Worm (Caenorhabditis elegans) whole organism, mixed stage, embryonic: ENCODE measurements around the gene fbxb-61.

ENCODE experiments used
- blmp-1 ChIP-seq: fragments of 150-350 bp; optimal IDR thresholded peaks from 2 replicates; lab custom pipeline; 2014; ENCODE audit warnings: missing biosample characterization, missing genetic modification characterization
- ceh-43 ChIP-seq: fragments of 200-800 bp; sonication (Bioruptor generic); optimal IDR thresholded peaks from 2 replicates; lab custom pipeline; 2018; ENCODE audit warnings: mild to moderate bottlenecking, missing genetic modification characterization, moderate library complexity, missing compliant biosample characterization
- ceh-83 ChIP-seq: fragments of 200-800 bp; sonication (Bioruptor generic); optimal IDR thresholded peaks from 2 replicates; lab custom pipeline; 2018; ENCODE audit warnings: mild to moderate bottlenecking, missing genetic modification characterization, missing compliant biosample characterization
- ces-1 ChIP-seq: fragments of 150-350 bp; optimal IDR thresholded peaks from 2 replicates; lab custom pipeline; 2014; ENCODE audit warnings: missing biosample characterization, missing genetic modification reagents, missing genetic modification characterization
- cnd-1 ChIP-seq: fragments of 200-800 bp; sonication (Bioruptor generic); optimal IDR thresholded peaks from 2 replicates; lab custom pipeline; 2018; ENCODE audit warnings: mild to moderate bottlenecking, missing genetic modification characterization, missing compliant biosample characterization
- drap-1 ChIP-seq: fragments of 200-800 bp; sonication (Bioruptor generic); optimal IDR thresholded peaks from 3 replicates; lab custom pipeline; 2018; ENCODE audit warnings: mild to moderate bottlenecking, missing genetic modification characterization, missing compliant biosample characterization
- elt-1 ChIP-seq: sonication (generic microtip); optimal IDR thresholded peaks from 2 replicates; lab custom pipeline; 2017; ENCODE audit warnings: missing genetic modification characterization, mild to moderate bottlenecking, missing compliant biosample characterization, antibody characterized with exemption, moderate library complexity, borderline replicate concordance; ENCODE audit not compliant: insufficient read depth
- flh-1 ChIP-seq: fragments of 200-800 bp; sonication (Bioruptor generic); optimal IDR thresholded peaks from 2 replicates; lab custom pipeline; 2018; ENCODE audit warnings: mild to moderate bottlenecking, missing genetic modification characterization, moderate library complexity, missing compliant biosample characterization
- hlh-1 ChIP-seq: fragments of 150-350 bp; optimal IDR thresholded peaks from 2 replicates; lab custom pipeline; 2014; ENCODE audit warnings: missing biosample characterization, missing genetic modification reagents, missing genetic modification characterization
- lin-13 ChIP-seq: fragments of 150-350 bp; optimal IDR thresholded peaks from 2 replicates; lab custom pipeline; 2014; ENCODE audit warnings: missing biosample characterization, missing genetic modification characterization
- lin-32 ChIP-seq: fragments of 200-800 bp; sonication (Bioruptor generic); optimal IDR thresholded peaks from 2 replicates; lab custom pipeline; 2018; ENCODE audit warnings: mild to moderate bottlenecking, missing genetic modification characterization, missing compliant biosample characterization
- mab-5 ChIP-seq: fragments of 150-350 bp; optimal IDR thresholded peaks from 2 replicates; lab custom pipeline; 2014; ENCODE audit warnings: missing biosample characterization, missing genetic modification characterization
- mep-1 ChIP-seq: fragments of 150-350 bp; optimal IDR thresholded peaks from 2 replicates; lab custom pipeline; 2017; ENCODE audit warnings: missing biosample characterization, missing genetic modification reagents, missing genetic modification characterization, inconsistent platforms
- nhr-12 ChIP-seq: fragments of 150-350 bp; optimal IDR thresholded peaks from 2 replicates; lab custom pipeline; 2014; ENCODE audit warnings: missing biosample characterization, missing genetic modification characterization
- nhr-2 ChIP-seq: fragments of 150-350 bp; optimal IDR thresholded peaks from 2 replicates; lab custom pipeline; 2014; ENCODE audit warnings: missing biosample characterization, missing genetic modification characterization
- nhr-237 ChIP-seq: fragments of 150-350 bp; optimal IDR thresholded peaks from 2 replicates; lab custom pipeline; 2014; ENCODE audit warnings: missing biosample characterization, missing genetic modification characterization
- nhr-28 ChIP-seq: fragments of 150-350 bp; optimal IDR thresholded peaks from 2 replicates; lab custom pipeline; 2014; ENCODE audit warnings: missing biosample characterization, missing genetic modification characterization
- nhr-76 ChIP-seq: sonication (generic microtip); optimal IDR thresholded peaks from 2 replicates; lab custom pipeline; 2017; ENCODE audit warnings: missing biosample characterization, missing genetic modification characterization
- pha-4 ChIP-seq: fragments of 150-350 bp; optimal IDR thresholded peaks from 2 replicates; lab custom pipeline; 2018; ENCODE audit warnings: missing biosample characterization, missing genetic modification reagents, missing genetic modification characterization
- sem-2 ChIP-seq: fragments of 200-800 bp; sonication (Bioruptor generic); optimal IDR thresholded peaks from 2 replicates; lab custom pipeline; 2018; ENCODE audit warnings: mild to moderate bottlenecking, missing genetic modification characterization, missing compliant biosample characterization
- snpc-4 ChIP-seq: fragments of 150-350 bp; optimal IDR thresholded peaks from 2 replicates; lab custom pipeline; 2014; ENCODE audit warnings: missing biosample characterization, missing genetic modification characterization
- sptf-1 ChIP-seq: sonication (generic microtip); optimal IDR thresholded peaks from 2 replicates; lab custom pipeline; 2017; ENCODE audit warnings: mild to moderate bottlenecking, missing genetic modification characterization, moderate library complexity, missing compliant biosample characterization
- tbx-8 ChIP-seq: fragments of 200-800 bp; sonication (Bioruptor generic); optimal IDR thresholded peaks from 2 replicates; lab custom pipeline; 2018; ENCODE audit warnings: mild to moderate bottlenecking, missing genetic modification characterization, moderate library complexity, missing compliant biosample characterization
- unc-120 ChIP-seq: sonication (generic microtip); optimal IDR thresholded peaks from 2 replicates; lab custom pipeline; 2017; ENCODE audit warnings: missing genetic modification characterization, missing compliant biosample characterization; ENCODE audit not compliant: poor library complexity, severe bottlenecking
- unc-39 ChIP-seq: fragments of 150-350 bp; optimal IDR thresholded peaks from 2 replicates; lab custom pipeline; 2014; ENCODE audit warnings: missing biosample characterization, missing genetic modification characterization
- unc-62 ChIP-seq: fragments of 150-350 bp; optimal IDR thresholded peaks from 2 replicates; lab custom pipeline; 2014; ENCODE audit warnings: missing biosample characterization, missing genetic modification reagents, missing genetic modification characterization
- zip-8 ChIP-seq: fragments of 150-350 bp; optimal IDR thresholded peaks from 2 replicates; lab custom pipeline; 2014; ENCODE audit warnings: missing biosample characterization, missing genetic modification characterization

Gene fbxb-61

ce11 chrV:19279888-19280287 lies 24.0 kb upstream of the fbxb-61 start, which contains the start of gene F21D9.8:
Gene F21D9.8 (minus strand): TSS chrV:19279988.
- TF ChIP-seq flh-1 (GFP tag; lab: Kevin White, UChicago) (no peak), mep-1 (tag; lab: Kevin White, UChicago) (no peak), mab-5 (tag; lab: Kevin White, UChicago) (no peak), pha-4 (no peak), drap-1 (GFP tag; lab: Kevin White, UChicago) (no peak), zip-8 (tag; lab: Kevin White, UChicago) (no peak)

ce11 chrV:19282314-19282713 lies 21.6 kb upstream of the fbxb-61 start, which contains the start of gene fbxb-117:
Gene fbxb-117 (plus strand): TSS chrV:19282614.
- TF ChIP-seq flh-1 (GFP tag; lab: Kevin White, UChicago) (no peak), unc-62 (GFP tag; lab: Kevin White, UChicago) (no peak), sem-2 (GFP tag; lab: Kevin White, UChicago) (no peak), zip-8 (tag; lab: Kevin White, UChicago) (no peak), unc-120 (tag; lab: Kevin White, UChicago) (no peak), lin-13 (tag; lab: Kevin White, UChicago) (no peak), lin-32 (no peak), ceh-83 (GFP tag; lab: Kevin White, UChicago) (no peak), nhr-28 (tag; lab: Kevin White, UChicago) (no peak), snpc-4 (tag; lab: Kevin White, UChicago) (no peak), unc-39 (tag; lab: Kevin White, UChicago) (no peak), sptf-1 (no peak), mab-5 (tag; lab: Kevin White, UChicago) (no peak), nhr-237 (tag; lab: Kevin White, UChicago) (no peak), drap-1 (GFP tag; lab: Kevin White, UChicago) (no peak), elt-1 (tag; lab: Kevin White, UChicago) (no peak), ces-1 (GFP tag; lab: Kevin White, UChicago) (no peak)

ce11 chrV:19285921-19286320 lies 18.0 kb upstream of the fbxb-61 start:
- TF ChIP-seq elt-1 (tag; lab: Kevin White, UChicago) (peak; percentile 91), ceh-83 (GFP tag; lab: Kevin White, UChicago) (no peak), flh-1 (GFP tag; lab: Kevin White, UChicago) (no peak), tbx-8 (GFP tag; lab: Kevin White, UChicago) (no peak), nhr-2 (tag; lab: Kevin White, UChicago) (peak; percentile 1), nhr-12 (tag; lab: Kevin White, UChicago) (no peak), unc-120 (tag; lab: Kevin White, UChicago) (no peak)
- TF ChIP-seq, all 35 proteins: peak for 2

ce11 chrV:19288073-19288805 lies 15.7 kb upstream of the fbxb-61 start, which contains the start of the genes F55C9.3 and fbxb-57:
Gene F55C9.3 (minus strand): TSS chrV:19288173.
Gene fbxb-57 (plus strand): TSS chrV:19288755.
- TF ChIP-seq elt-1 (tag; lab: Kevin White, UChicago): peak; percentile 69
- no peak for TF ChIP-seq blmp-1 (tag; lab: Kevin White, UChicago)

- no peak for TF ChIP-seq lin-13 (tag; lab: Kevin White, UChicago)
- TF ChIP-seq hlh-1 (tag; lab: Kevin White, UChicago): no peak
- no peak for TF ChIP-seq nhr-2 (tag; lab: Kevin White, UChicago)
- TF ChIP-seq nhr-237 (tag; lab: Kevin White, UChicago): no peak
- no peak for TF ChIP-seq ceh-83 (GFP tag; lab: Kevin White, UChicago)
- TF ChIP-seq nhr-76: no peak
- no peak for TF ChIP-seq flh-1 (GFP tag; lab: Kevin White, UChicago)
- no peak for TF ChIP-seq sem-2 (GFP tag; lab: Kevin White, UChicago)
- TF ChIP-seq unc-39 (tag; lab: Kevin White, UChicago): no peak
These were observed 10.9 kb upstream of the fbxb-61 start, which contains the start of gene F55C9.5 for ce11 chrV:19293025-19293424. Gene F55C9.5 (minus strand): TSS chrV:19293125.

ce11 chrV:19296723-19297122 lies 7.2 kb upstream of the fbxb-61 start, which contains the start of gene F55C9.6:
Gene F55C9.6 (minus strand): TSS chrV:19296823.
- TF ChIP-seq drap-1 (GFP tag; lab: Kevin White, UChicago): no peak
- TF ChIP-seq mep-1 (tag; lab: Kevin White, UChicago): no peak
- no peak for TF ChIP-seq nhr-12 (tag; lab: Kevin White, UChicago)
- TF ChIP-seq elt-1 (tag; lab: Kevin White, UChicago): no peak
- TF ChIP-seq flh-1 (GFP tag; lab: Kevin White, UChicago): no peak
- TF ChIP-seq unc-62 (GFP tag; lab: Kevin White, UChicago): no peak
- TF ChIP-seq blmp-1 (tag; lab: Kevin White, UChicago): no peak
- no peak for TF ChIP-seq cnd-1
- TF ChIP-seq ceh-43 (GFP tag; lab: Kevin White, UChicago): no peak
